Fruit fly (Drosophila melanogaster): ENCODE results near the gene CG5151.
A peak's percentile ranks its signal among the peaks of the same experiment; 100 is the strongest.

Gene CG5151

DNA sequence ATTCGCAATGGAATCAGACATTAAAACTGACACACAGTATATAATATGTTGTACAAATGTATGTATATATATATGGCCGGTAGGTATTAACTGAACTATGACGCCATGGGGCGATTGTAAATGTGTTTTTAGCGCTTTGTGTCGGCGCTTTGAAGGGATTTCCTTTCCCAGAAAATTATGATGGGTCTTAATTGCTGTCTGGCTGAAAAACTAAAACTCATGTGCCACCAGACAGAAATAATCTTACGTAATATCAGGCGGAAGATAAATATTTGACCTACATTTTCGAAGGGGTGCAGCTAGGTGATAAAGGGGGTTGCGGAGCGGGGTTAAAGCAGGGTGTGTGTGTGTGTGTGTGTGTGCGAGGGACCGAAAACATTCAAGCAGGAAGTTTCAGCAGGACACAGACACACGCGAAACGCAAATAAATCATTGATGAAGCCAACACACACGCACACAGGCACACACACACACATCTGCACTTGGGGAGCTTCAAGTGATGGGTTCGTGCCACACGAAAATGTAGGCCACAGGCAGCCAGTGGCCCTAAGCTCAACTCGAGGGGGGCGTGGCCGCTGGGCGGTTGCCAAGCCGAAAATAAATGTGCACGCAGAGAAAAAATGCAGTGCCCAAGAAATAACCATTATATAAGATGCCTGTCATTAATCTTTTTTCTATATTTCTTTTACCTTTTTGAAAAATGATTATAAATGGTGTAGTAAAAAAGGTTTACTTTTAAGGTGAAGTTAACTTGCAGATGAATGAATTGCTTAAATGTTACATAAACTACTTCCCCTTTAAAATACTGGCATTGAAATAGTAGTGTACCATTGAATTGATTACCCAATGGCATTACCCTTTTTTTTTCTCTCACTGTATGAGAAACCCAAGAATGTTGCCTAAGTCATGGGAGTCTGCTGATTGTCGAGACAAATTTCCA lies 7.0 kb downstream of the CG5151 start (continued):
- TF ChIP-seq gsb (GFP tag; IDR thresholded peaks at IDR 0.05) (peak; percentile 24; the same call in 1 of the 2 replicates), vvl (GFP tag; IDR thresholded peaks at IDR 0.05) (peak; percentile 32; the same call in 1 of the 2 replicates), Xbp1 (GFP tag; optimal IDR thresholded peaks at IDR 0.05) (peak; percentile 60), dmrt11E (tag; optimal IDR thresholded peaks at IDR 0.05) (peak; percentile 1), CG10147 (GFP tag; optimal IDR thresholded peaks at IDR 0.05) (peak; percentile 25), CG13624 (GFP tag; optimal IDR thresholded peaks at IDR 0.05) (peak; percentile 56), CG11695 (GFP tag; IDR thresholded peaks at IDR 0.05) (peak; percentile 57; the same call in 1 of the 3 replicates), E2f2 (GFP tag; IDR thresholded peaks at IDR 0.05) (0 out of 2 replicates have a peak, but pooled peaks have one; percentile 19), CG7556 (GFP tag; optimal IDR thresholded peaks at IDR 0.05) (peak; percentile 80), CG4282 (GFP tag; optimal IDR thresholded peaks at IDR 0.05) (no peak), croc (GFP tag; conservative IDR thresholded peaks at IDR 0.05) (no peak; the same call in 2 of the 3 replicates), CG16779 (GFP tag; IDR thresholded peaks at IDR 0.05) (no peak), chm (GFP tag; IDR thresholded peaks at IDR 0.05) (no peak), CTCF (GFP tag; optimal IDR thresholded peaks at IDR 0.05) (no peak), gro (GFP tag; optimal IDR thresholded peaks at IDR 0.05) (peak; percentile 27), stc (GFP tag; IDR thresholded peaks at IDR 0.05) (no peak), sim (GFP tag; IDR thresholded peaks at IDR 0.05) (no peak), stwl (tag; optimal IDR thresholded peaks at IDR 0.05) (no peak), HLHmδ (GFP tag; optimal IDR thresholded peaks at IDR 0.05) (no peak), p53 (GFP tag; optimal IDR thresholded peaks at IDR 0.05) (no peak), CG7372 (GFP tag; IDR thresholded peaks at IDR 0.05) (no peak), CG9876 (GFP tag; optimal IDR thresholded peaks at IDR 0.05) (no peak), Sry-β (GFP tag; optimal IDR thresholded peaks at IDR 0.05) (no peak), CG7745 (tag; optimal IDR thresholded peaks at IDR 0.05) (no peak), CG17361 (GFP tag; IDR thresholded peaks at IDR 0.05) (peak; percentile 40; the same call in 2 of the 3 replicates), seq (GFP tag; IDR thresholded peaks at IDR 0.05) (0 out of 2 replicates have a peak, but pooled peaks have one; percentile 31), bab2 (GFP tag; optimal IDR thresholded peaks at IDR 0.05) (no peak), sd (tag; optimal IDR thresholded peaks at IDR 0.05) (peak; percentile 48), CG7271 (tag; optimal IDR thresholded peaks at IDR 0.05) (no peak), CG11456 (GFP tag; IDR thresholded peaks at IDR 0.05) (no peak), pan (optimal IDR thresholded peaks at IDR 0.05) (no peak), pan (GFP tag; optimal IDR thresholded peaks at IDR 0.05 in 1 of 2, IDR thresholded peaks at IDR 0.05 in 1 of 2) (peak in 1 of 2 experiments; percentile 51), pros (GFP tag; optimal IDR thresholded peaks at IDR 0.05) (no peak), CG3726 (GFP tag; IDR thresholded peaks at IDR 0.05) (no peak), Sry-δ (GFP tag; optimal IDR thresholded peaks at IDR 0.05) (peak; percentile 21), sr (GFP tag; IDR thresholded peaks at IDR 0.05) (no peak), CG15269 (tag; optimal IDR thresholded peaks at IDR 0.05) (peak; percentile 61), CG1603 (tag; optimal IDR thresholded peaks at IDR 0.05) (peak; percentile 34), CG43689 (GFP tag; IDR thresholded peaks at IDR 0.05) (no peak), odd (GFP tag; optimal IDR thresholded peaks at IDR 0.05) (no peak), Elba2 (GFP tag; optimal IDR thresholded peaks at IDR 0.05) (no peak), CG34376 (GFP tag; optimal IDR thresholded peaks at IDR 0.05) (no peak), gsb-n (tag; optimal IDR thresholded peaks at IDR 0.05) (peak; percentile 43), CG10366 (GFP tag; IDR thresholded peaks at IDR 0.05) (peak; percentile 24; the same call in 1 of the 2 replicates), dm (GFP tag; optimal IDR thresholded peaks at IDR 0.05) (peak; percentile 0), cato (GFP tag; optimal IDR thresholded peaks at IDR 0.05; ENCODE audit: borderline replicate concordance) (peak; percentile 35), HmgZ (tag; optimal IDR thresholded peaks at IDR 0.05) (no peak), CG9817 (tag; optimal IDR thresholded peaks at IDR 0.05) (peak; percentile 38), CG18599 (GFP tag; optimal IDR thresholded peaks at IDR 0.05) (peak; percentile 56), Dp (GFP tag; optimal IDR thresholded peaks at IDR 0.05) (no peak)
